Fruit fly (Drosophila melanogaster): ENCODE data around the gene Sos.

- no peak for TF ChIP-seq Hmx (GFP tag; optimal IDR thresholded peaks at IDR 0.05)
- TF ChIP-seq CG9727 (GFP tag; optimal IDR thresholded peaks at IDR 0.05): no peak
- no peak for TF ChIP-seq CG15601 (tag; optimal IDR thresholded peaks at IDR 0.05)
- no peak for TF ChIP-seq CG10147 (GFP tag; optimal IDR thresholded peaks at IDR 0.05)
- TF ChIP-seq CG18764 (GFP tag; optimal IDR thresholded peaks at IDR 0.05): no peak
- TF ChIP-seq h (optimal IDR thresholded peaks at IDR 0.05): no peak
- TF ChIP-seq CG7556 (GFP tag; optimal IDR thresholded peaks at IDR 0.05): no peak
- no peak for TF ChIP-seq Kr (GFP tag; optimal IDR thresholded peaks at IDR 0.05)
- no peak for TF ChIP-seq CG7357 (GFP tag; IDR thresholded peaks at IDR 0.05)
- TF ChIP-seq pita (GFP tag; optimal IDR thresholded peaks at IDR 0.05): no peak
- TF ChIP-seq CG17361 (GFP tag; IDR thresholded peaks at IDR 0.05): no peak
- TF ChIP-seq jigr1 (GFP tag; IDR thresholded peaks at IDR 0.05): no peak
- no peak for TF ChIP-seq Xbp1 (GFP tag; optimal IDR thresholded peaks at IDR 0.05)
These were observed 22.9 kb upstream of the Sos start, which contains the start of gene CG16863 for dm6 chr2L:13790715-13791114.
